Fruit fly (Drosophila melanogaster): ENCODE measurements around the gene CG14053.

The CG14053 gene

dm6 chrX:2149478-2149877 is 44.2 kb downstream of the CG14053 start, which contains the start of gene bcn92 (continued):
- TF ChIP-seq PHDP (tag; optimal IDR thresholded peaks at IDR 0.05) = peak; percentile 34
- peak; percentile 73 for TF ChIP-seq Rfx (GFP tag; IDR thresholded peaks at IDR 0.05)
- TF ChIP-seq CG9817 (tag; optimal IDR thresholded peaks at IDR 0.05) = peak; percentile 5
- peak; percentile 49 for TF ChIP-seq Sry-β (GFP tag; optimal IDR thresholded peaks at IDR 0.05)
- peak; percentile 12 to 35 for TF ChIP-seq chif (GFP tag; optimal IDR thresholded peaks at IDR 0.05)
- TF ChIP-seq stc (GFP tag; IDR thresholded peaks at IDR 0.05) = 0 out of 2 replicates have a peak, but pooled peaks have one; percentile 9
- TF ChIP-seq lbe (GFP tag; optimal IDR thresholded peaks at IDR 0.05) = peak; percentile 23
- TF ChIP-seq Poxn (GFP tag; IDR thresholded peaks at IDR 0.05) = no peak
- TF ChIP-seq tio (GFP tag; optimal IDR thresholded peaks at IDR 0.05) = no peak
- no peak for TF ChIP-seq bowl (GFP tag; IDR thresholded peaks at IDR 0.05)
- peak; percentile 47 for TF ChIP-seq CG11247 (GFP tag; IDR thresholded peaks at IDR 0.05)
- peak in 1 of 2 experiments; percentile 84 for TF ChIP-seq insv (GFP tag; optimal IDR thresholded peaks at IDR 0.05)
- no peak for TF ChIP-seq klu (GFP tag; IDR thresholded peaks at IDR 0.05)
- peak; percentile 62 for TF ChIP-seq Hsf (GFP tag; optimal IDR thresholded peaks at IDR 0.05)
- 0 out of 2 replicates have a peak, but pooled peaks have one; percentile 6 for TF ChIP-seq al (GFP tag; IDR thresholded peaks at IDR 0.05)
- peak; percentile 65 for TF ChIP-seq CG2120 (GFP tag; optimal IDR thresholded peaks at IDR 0.05)
- TF ChIP-seq unc-4 (GFP tag; IDR thresholded peaks at IDR 0.05; ENCODE audit: partially characterized antibody) = peak; percentile 93
- TF ChIP-seq Hr78 (GFP tag; optimal IDR thresholded peaks at IDR 0.05) = peak in 1 of 2 experiments; percentile 12
- TF ChIP-seq Dll (GFP tag; IDR thresholded peaks at IDR 0.05; ENCODE audit: partially characterized antibody) = peak; percentile 94
- TF ChIP-seq vnd (GFP tag; IDR thresholded peaks at IDR 0.05; ENCODE audit: partially characterized antibody) = peak; percentile 93
- TF ChIP-seq gce (GFP tag; IDR thresholded peaks at IDR 0.05) = no peak
- peak; percentile 95 for TF ChIP-seq Scr (GFP tag; IDR thresholded peaks at IDR 0.05; ENCODE audit: partially characterized antibody)
- no peak for TF ChIP-seq eve (GFP tag; optimal IDR thresholded peaks at IDR 0.05)
- TF ChIP-seq HLH3B (GFP tag; IDR thresholded peaks at IDR 0.05) = peak; percentile 20; the same call in 1 of the 2 replicates
- TF ChIP-seq Lhr (GFP tag; optimal IDR thresholded peaks at IDR 0.05) = no peak
- no peak for TF ChIP-seq onecut (GFP tag; IDR thresholded peaks at IDR 0.05)
- peak; percentile 93 for TF ChIP-seq inv (GFP tag; IDR thresholded peaks at IDR 0.05; ENCODE audit: partially characterized antibody)
- peak; percentile 38 for TF ChIP-seq CG13775 (GFP tag; optimal IDR thresholded peaks at IDR 0.05)
- TF ChIP-seq Adf1 (GFP tag; IDR thresholded peaks at IDR 0.05) = 0 out of 2 replicates have a peak, but pooled peaks have one; percentile 13
- TF ChIP-seq Optix (GFP tag; IDR thresholded peaks at IDR 0.05) = 0 out of 3 replicates have a peak, but pooled peaks have one; percentile 12
- no peak for TF ChIP-seq croc (GFP tag; conservative IDR thresholded peaks at IDR 0.05)
- TF ChIP-seq Ada2b (GFP tag; IDR thresholded peaks at IDR 0.05) = peak; percentile 40; the same call in 1 of the 2 replicates
- peak; percentile 33 for TF ChIP-seq vfl (GFP tag; optimal IDR thresholded peaks at IDR 0.05)
- no peak for TF ChIP-seq CG31441 (GFP tag; IDR thresholded peaks at IDR 0.05)
- TF ChIP-seq maf-S (GFP tag; optimal IDR thresholded peaks at IDR 0.05) = peak; percentile 49
- TF ChIP-seq gfzf (GFP tag; optimal IDR thresholded peaks at IDR 0.05) = peak; percentile 69
- no peak for TF ChIP-seq prd (optimal IDR thresholded peaks at IDR 0.05)
- TF ChIP-seq prd (GFP tag; IDR thresholded peaks at IDR 0.05) = peak; percentile 49; the same call in 1 of the 3 replicates
- TF ChIP-seq CG17568 (GFP tag; optimal IDR thresholded peaks at IDR 0.05) = no peak
- TF ChIP-seq CG12942 (GFP tag; optimal IDR thresholded peaks at IDR 0.05) = peak; percentile 25
- peak; percentile 93 for TF ChIP-seq row (GFP tag; IDR thresholded peaks at IDR 0.05)
- peak; percentile 27 for TF ChIP-seq CG9727 (GFP tag; optimal IDR thresholded peaks at IDR 0.05)
- TF ChIP-seq bab2 (GFP tag; optimal IDR thresholded peaks at IDR 0.05) = peak; percentile 33
- peak in 1 of 2 experiments; percentile 16 for TF ChIP-seq bsh (GFP tag; optimal IDR thresholded peaks at IDR 0.05)
- peak; percentile 2 for TF ChIP-seq Ssrp (tag; optimal IDR thresholded peaks at IDR 0.05)
- peak; percentile 39 for TF ChIP-seq CG3847 (GFP tag; IDR thresholded peaks at IDR 0.05)
- TF ChIP-seq YL-1 (GFP tag; optimal IDR thresholded peaks at IDR 0.05) = peak; percentile 23
- TF ChIP-seq CG15601 (tag; optimal IDR thresholded peaks at IDR 0.05) = peak; percentile 20
- TF ChIP-seq ind (GFP tag; optimal IDR thresholded peaks at IDR 0.05) = peak; percentile 46
- TF ChIP-seq Sin3A (optimal IDR thresholded peaks at IDR 0.05) = peak; percentile 30
- TF ChIP-seq Xrp1 (GFP tag; IDR thresholded peaks at IDR 0.05) = peak; percentile 15; the same call in 1 of the 2 replicates
